Fruit fly (Drosophila melanogaster): ENCODE data around the gene bigmax.

Gene bigmax

dm6 chr3R:27322225-27322624, 33.9 kb upstream of the bigmax start, which contains the start of gene CG3339:
CG3339 (minus strand) TSS chr3R:27322325.
- TF ChIP-seq Abd-B (GFP tag; optimal IDR thresholded peaks at IDR 0.05) = no peak
- no peak for TF ChIP-seq dmrt93B (GFP tag; optimal IDR thresholded peaks at IDR 0.05)
- TF ChIP-seq tai (GFP tag; optimal IDR thresholded peaks at IDR 0.05) = no peak
- no peak for TF ChIP-seq usp (GFP tag; optimal IDR thresholded peaks at IDR 0.05)
- no peak for TF ChIP-seq pan (optimal IDR thresholded peaks at IDR 0.05)
- no peak for TF ChIP-seq ey (GFP tag; optimal IDR thresholded peaks at IDR 0.05)
- no peak for TF ChIP-seq sv (GFP tag; optimal IDR thresholded peaks at IDR 0.05)
- no peak for TF ChIP-seq lola (GFP tag; optimal IDR thresholded peaks at IDR 0.05)
- TF ChIP-seq br (GFP tag; optimal IDR thresholded peaks at IDR 0.05) = no peak
- no peak for TF ChIP-seq woc (GFP tag; optimal IDR thresholded peaks at IDR 0.05)
- no peak for TF ChIP-seq OdsH (GFP tag; optimal IDR thresholded peaks at IDR 0.05)
- no peak for TF ChIP-seq jim (GFP tag; optimal IDR thresholded peaks at IDR 0.05)
- no peak for TF ChIP-seq Dfd (GFP tag; optimal IDR thresholded peaks at IDR 0.05)
- TF ChIP-seq foxo (GFP tag; optimal IDR thresholded peaks at IDR 0.05) = no peak
- no peak for TF ChIP-seq sage (GFP tag; optimal IDR thresholded peaks at IDR 0.05)
- no peak for TF ChIP-seq Hnf4 (GFP tag; optimal IDR thresholded peaks at IDR 0.05)
- no peak for TF ChIP-seq h (GFP tag; optimal IDR thresholded peaks at IDR 0.05)

dm6 chr3R:27294113-27294512, 5.8 kb upstream of the bigmax start:
- TF ChIP-seq sage (GFP tag; optimal IDR thresholded peaks at IDR 0.05) (no peak), Vsx2 (GFP tag; optimal IDR thresholded peaks at IDR 0.05; ENCODE audit: partially characterized antibody) (no peak), OdsH (GFP tag; optimal IDR thresholded peaks at IDR 0.05) (no peak), sv (GFP tag; optimal IDR thresholded peaks at IDR 0.05) (no peak), woc (GFP tag; optimal IDR thresholded peaks at IDR 0.05) (no peak), fru (GFP tag; optimal IDR thresholded peaks at IDR 0.05) (no peak), br (GFP tag; optimal IDR thresholded peaks at IDR 0.05) (no peak), Hr78 (GFP tag; optimal IDR thresholded peaks at IDR 0.05) (no peak), Myc (optimal IDR thresholded peaks at IDR 0.05) (no peak), usp (GFP tag; optimal IDR thresholded peaks at IDR 0.05) (no peak), Dif (GFP tag; optimal IDR thresholded peaks at IDR 0.05; ENCODE audit: partially characterized antibody) (no peak), CrebA (GFP tag; optimal IDR thresholded peaks at IDR 0.05; ENCODE audit: borderline replicate concordance) (no peak), Hr83 (GFP tag; optimal IDR thresholded peaks at IDR 0.05; ENCODE audit: poor library complexity, severe bottlenecking) (no peak), rgr (GFP tag; optimal IDR thresholded peaks at IDR 0.05) (no peak), Sp1 (GFP tag; optimal IDR thresholded peaks at IDR 0.05) (no peak), ey (GFP tag; optimal IDR thresholded peaks at IDR 0.05) (no peak)

dm6 chr3R:27293065-27293464, 4.7 kb upstream of the bigmax start:
- TF ChIP-seq sv (GFP tag; optimal IDR thresholded peaks at IDR 0.05) (no peak), jim (GFP tag; optimal IDR thresholded peaks at IDR 0.05) (no peak), dl (GFP tag; optimal IDR thresholded peaks at IDR 0.05; ENCODE audit: insufficient read depth in 1 of 2, partially characterized antibody in 2 of 2) (no peak)

- TF ChIP-seq dl (GFP tag; optimal IDR thresholded peaks at IDR 0.05; ENCODE audit: insufficient read depth in 1 of 2, partially characterized antibody in 2 of 2) (no peak), br (GFP tag; optimal IDR thresholded peaks at IDR 0.05) (peak; percentile 46), Hr78 (GFP tag; optimal IDR thresholded peaks at IDR 0.05) (no peak), h (GFP tag; optimal IDR thresholded peaks at IDR 0.05) (peak; percentile 72), woc (GFP tag; optimal IDR thresholded peaks at IDR 0.05) (peak; percentile 15), Sp1 (GFP tag; optimal IDR thresholded peaks at IDR 0.05) (peak; percentile 65), ey (GFP tag; optimal IDR thresholded peaks at IDR 0.05) (peak; percentile 71), Jra (GFP tag; optimal IDR thresholded peaks at IDR 0.05) (peak; percentile 32), dmrt93B (GFP tag; optimal IDR thresholded peaks at IDR 0.05) (peak; percentile 9), rgr (GFP tag; optimal IDR thresholded peaks at IDR 0.05) (peak; percentile 78), CG32264 (GFP tag; optimal IDR thresholded peaks at IDR 0.05) (peak; percentile 50), Vsx2 (GFP tag; optimal IDR thresholded peaks at IDR 0.05; ENCODE audit: partially characterized antibody) (no peak), fru (GFP tag; optimal IDR thresholded peaks at IDR 0.05) (peak; percentile 73), CG9705 (GFP tag; optimal IDR thresholded peaks at IDR 0.05) (no peak), Mio (GFP tag; optimal IDR thresholded peaks at IDR 0.05) (no peak), brk (GFP tag; optimal IDR thresholded peaks at IDR 0.05) (no peak), Dfd (GFP tag; optimal IDR thresholded peaks at IDR 0.05) (no peak), Hnf4 (GFP tag; optimal IDR thresholded peaks at IDR 0.05) (peak; percentile 69), Dif (GFP tag; optimal IDR thresholded peaks at IDR 0.05; ENCODE audit: partially characterized antibody) (no peak), sv (GFP tag; optimal IDR thresholded peaks at IDR 0.05) (peak; percentile 50), OdsH (GFP tag; optimal IDR thresholded peaks at IDR 0.05) (peak; percentile 64), Rel (GFP tag; optimal IDR thresholded peaks at IDR 0.05) (no peak), Rel (tag; optimal IDR thresholded peaks at IDR 0.05) (peak; percentile 8), pan (optimal IDR thresholded peaks at IDR 0.05) (no peak), psq (GFP tag; optimal IDR thresholded peaks at IDR 0.05) (peak; percentile 49), Hr83 (GFP tag; optimal IDR thresholded peaks at IDR 0.05; ENCODE audit: poor library complexity, severe bottlenecking) (peak; percentile 36), GATAd (GFP tag; optimal IDR thresholded peaks at IDR 0.05) (no peak), foxo (GFP tag; optimal IDR thresholded peaks at IDR 0.05) (peak in 1 of 2 experiments; percentile 78), CrebA (GFP tag; optimal IDR thresholded peaks at IDR 0.05; ENCODE audit: borderline replicate concordance) (no peak), HLH106 (tag; optimal IDR thresholded peaks at IDR 0.05) (peak; percentile 24), N (GFP tag; optimal IDR thresholded peaks at IDR 0.05) (no peak)
Measured at dm6 chr3R:27292159-27292880, 4.0 kb upstream of the bigmax start, which contains the start of gene CG3348. CG3348 (minus strand) TSS chr3R:27292209.
